Fruit fly (Drosophila melanogaster) whole organism, embryonic: ENCODE data around the gene CG45073.
A peak's percentile ranks its signal among the peaks of the same experiment; 100 is the strongest.

Source experiments
- BtbVII ChIP-seq: fragments of 200-800 bp; sonication (Bioruptor generic); optimal IDR thresholded peaks from 3 replicates; lab custom pipeline; 2017; ENCODE audit warnings: missing biosample characterization, mild to moderate bottlenecking, missing genetic modification characterization
- CG1024 ChIP-seq: fragments of 200-800 bp; sonication (Bioruptor generic); IDR thresholded peaks from 2 replicates; pipeline ENCODE4 v1.3.6; 2022; ENCODE audit warnings: missing biosample characterization, missing genetic modification characterization
- CG14965 ChIP-seq: fragments of 200-800 bp; sonication (Bioruptor generic); optimal IDR thresholded peaks from 2 replicates; lab custom pipeline; 2016; ENCODE audit warnings: missing biosample characterization, missing genetic modification characterization, borderline replicate concordance
- CG15601 ChIP-seq: fragments of 200-800 bp; sonication (Bioruptor generic); optimal IDR thresholded peaks from 3 replicates; lab custom pipeline; 2019; ENCODE audit warnings: missing biosample characterization, mild to moderate bottlenecking, missing genetic modification characterization, moderate library complexity
- CG17328 ChIP-seq: fragments of 200-800 bp; sonication (Bioruptor generic); IDR thresholded peaks from 2 replicates; pipeline ENCODE4 v1.3.6; 2022; ENCODE audit warnings: missing biosample characterization, missing genetic modification characterization
- CG17802 ChIP-seq: fragments of 200-800 bp; sonication (Bioruptor generic); optimal IDR thresholded peaks from 2 replicates; lab custom pipeline; 2018; ENCODE audit warnings: missing biosample characterization, mild to moderate bottlenecking, missing genetic modification characterization, moderate library complexity
- CG18262 ChIP-seq: fragments of 200-800 bp; optimal IDR thresholded peaks from 3 replicates; lab custom pipeline; 2019; ENCODE audit warnings: missing biosample characterization, mild to moderate bottlenecking, missing genetic modification characterization, moderate library complexity
- CG18599 ChIP-seq: fragments of 200-800 bp; sonication (Bioruptor generic); optimal IDR thresholded peaks from 3 replicates; lab custom pipeline; 2017; ENCODE audit warnings: missing biosample characterization, missing genetic modification characterization, mild to moderate bottlenecking, moderate library complexity, missing genetic modification reagents
- CG4404 ChIP-seq: fragments of 200-800 bp; sonication (Bioruptor generic); IDR thresholded peaks from 2 replicates; pipeline ENCODE4 v1.3.6; 2022; ENCODE audit warnings: missing biosample characterization, missing genetic modification characterization
- CG6683 ChIP-seq: fragments of 200-800 bp; sonication (Bioruptor generic); optimal IDR thresholded peaks from 2 replicates; lab custom pipeline; 2017; ENCODE audit warnings: missing biosample characterization, mild to moderate bottlenecking, missing genetic modification characterization, missing genetic modification reagents
- CG6813 ChIP-seq: fragments of 200-800 bp; sonication (Bioruptor generic); optimal IDR thresholded peaks from 2 replicates; lab custom pipeline; 2017; ENCODE audit warnings: missing biosample characterization, missing genetic modification characterization, mild to moderate bottlenecking, moderate library complexity, missing genetic modification reagents
- CG7556 ChIP-seq: fragments of 200-800 bp; sonication (Bioruptor generic); optimal IDR thresholded peaks from 2 replicates; lab custom pipeline; 2017; ENCODE audit warnings: missing biosample characterization, mild to moderate bottlenecking, missing genetic modification characterization
- CG7928 ChIP-seq: fragments of 200-800 bp; sonication (Bioruptor generic); optimal IDR thresholded peaks from 2 replicates; lab custom pipeline; 2017; ENCODE audit warnings: missing biosample characterization, mild to moderate bottlenecking, missing genetic modification characterization
- CG7963 ChIP-seq: fragments of 200-800 bp; sonication (Bioruptor generic); IDR thresholded peaks from 3 replicates; pipeline ENCODE4 v1.3.6; 2022; ENCODE audit warnings: missing biosample characterization, missing genetic modification characterization; ENCODE audit not compliant: partially characterized antibody
- CG8359 ChIP-seq: fragments of 200-800 bp; sonication (Bioruptor generic); optimal IDR thresholded peaks from 2 replicates; lab custom pipeline; 2017; ENCODE audit warnings: missing biosample characterization, mild to moderate bottlenecking, missing genetic modification characterization, borderline replicate concordance
- CTCF ChIP-seq: fragments of 200-800 bp; sonication (Bioruptor generic); optimal IDR thresholded peaks from 2 replicates; lab custom pipeline; 2017; ENCODE audit warnings: missing biosample characterization, mild to moderate bottlenecking, missing genetic modification characterization, moderate library complexity
- Fer1 ChIP-seq: fragments of 200-800 bp; sonication (Bioruptor generic); optimal IDR thresholded peaks from 2 replicates; lab custom pipeline; 2017; ENCODE audit warnings: missing biosample characterization, mild to moderate bottlenecking, missing genetic modification characterization
- GATAe ChIP-seq: fragments of 200-800 bp; sonication (Bioruptor generic); conservative IDR thresholded peaks from 2 replicates; pipeline ENCODE4 v1.3.6; 2022; ENCODE audit warnings: missing biosample characterization, missing genetic modification characterization
- Gsc ChIP-seq: fragments of 200-800 bp; sonication (Bioruptor generic); IDR thresholded peaks from 2 replicates; pipeline ENCODE4 v1.3.6; 2022; ENCODE audit warnings: missing biosample characterization, missing genetic modification characterization
- Gug ChIP-seq: fragments of 200-800 bp; sonication (Bioruptor generic); IDR thresholded peaks from 4 replicates; pipeline ENCODE4 v1.3.6; 2022; ENCODE audit warnings: missing biosample characterization, missing genetic modification characterization
- Hsf ChIP-seq: fragments of 200-800 bp; sonication (Bioruptor generic); optimal IDR thresholded peaks from 3 replicates; lab custom pipeline; 2016; ENCODE audit warnings: missing biosample characterization, missing genetic modification characterization
- NFAT ChIP-seq: fragments of 200-800 bp; sonication (Bioruptor generic); IDR thresholded peaks from 2 replicates; pipeline ENCODE4 v1.3.6; 2022; ENCODE audit warnings: missing biosample characterization, missing genetic modification characterization
- Optix ChIP-seq: fragments of 200-800 bp; sonication (Bioruptor generic); IDR thresholded peaks from 3 replicates; pipeline ENCODE4 v1.3.6; 2022; ENCODE audit warnings: missing biosample characterization, missing genetic modification characterization
- Poxn ChIP-seq: fragments of 200-800 bp; sonication (Bioruptor generic); IDR thresholded peaks from 2 replicates; pipeline ENCODE4 v1.3.6; 2022; ENCODE audit warnings: missing biosample characterization, missing genetic modification characterization
- Ssrp ChIP-seq: fragments of 200-800 bp; sonication (Bioruptor generic); optimal IDR thresholded peaks from 2 replicates; lab custom pipeline; 2018; ENCODE audit warnings: missing biosample characterization, mild to moderate bottlenecking, missing genetic modification characterization, moderate library complexity
- Stat92E ChIP-seq, 3 experiments: fragments of >200 bp in 2 of 3; fragments of 200-800 bp in 1 of 3; sonication (Bioruptor generic) in 1 of 3; optimal IDR thresholded peaks; 2 replicates each; lab custom pipeline; 2017 to 2019; ENCODE audit warnings: missing biosample characterization in 3 of 3, missing genetic modification characterization in 3 of 3, mild to moderate bottlenecking in 1 of 3, moderate library complexity in 1 of 3
- ara ChIP-seq: fragments of 200-800 bp; sonication (Bioruptor generic); IDR thresholded peaks from 2 replicates; pipeline ENCODE4 v1.3.6; 2022; ENCODE audit warnings: missing biosample characterization, missing genetic modification characterization
- bigmax ChIP-seq: fragments of 200-800 bp; sonication (Bioruptor generic); optimal IDR thresholded peaks from 2 replicates; lab custom pipeline; 2018; ENCODE audit warnings: missing biosample characterization, mild to moderate bottlenecking, missing genetic modification characterization
- crp ChIP-seq, 2 experiments: fragments of 200-800 bp; sonication (Bioruptor generic); optimal IDR thresholded peaks; 2 replicates in 1 of 2; 3 replicates in 1 of 2; lab custom pipeline; 2017; ENCODE audit warnings: missing biosample characterization in 2 of 2, missing genetic modification characterization in 2 of 2, mild to moderate bottlenecking in 1 of 2, moderate library complexity in 1 of 2
- dati ChIP-seq: fragments of 200-800 bp; sonication (Bioruptor generic); IDR thresholded peaks from 2 replicates; pipeline ENCODE4 v1.3.6; 2022; ENCODE audit warnings: missing biosample characterization, missing genetic modification characterization
- fd3F ChIP-seq: fragments of 200-800 bp; sonication (Bioruptor generic); optimal IDR thresholded peaks from 2 replicates; lab custom pipeline; 2018; ENCODE audit warnings: missing biosample characterization, mild to moderate bottlenecking, missing genetic modification characterization, moderate library complexity
- fd96Cb ChIP-seq: fragments of 200-800 bp; sonication (Bioruptor generic); optimal IDR thresholded peaks from 2 replicates; lab custom pipeline; 2018; ENCODE audit warnings: missing biosample characterization, mild to moderate bottlenecking, missing genetic modification characterization, moderate library complexity
- gcm ChIP-seq: fragments of 200-800 bp; sonication (Bioruptor generic); optimal IDR thresholded peaks from 2 replicates; lab custom pipeline; 2019; ENCODE audit warnings: missing biosample characterization, mild to moderate bottlenecking, missing genetic modification characterization, moderate library complexity
- gsb ChIP-seq: fragments of 200-800 bp; sonication (Bioruptor generic); IDR thresholded peaks from 2 replicates; pipeline ENCODE4 v1.3.6; 2022; ENCODE audit warnings: missing biosample characterization, missing genetic modification characterization
- ham ChIP-seq: fragments of 200-800 bp; sonication (Bioruptor generic); IDR thresholded peaks from 2 replicates; pipeline ENCODE4 v1.3.6; 2022; ENCODE audit warnings: missing biosample characterization, missing genetic modification characterization
- kah ChIP-seq: fragments of 200-800 bp; sonication (Bioruptor generic); optimal IDR thresholded peaks from 2 replicates; lab custom pipeline; 2018; ENCODE audit warnings: missing biosample characterization, mild to moderate bottlenecking, missing genetic modification characterization
- lmd ChIP-seq: fragments of 200-800 bp; sonication (Bioruptor generic); IDR thresholded peaks from 2 replicates; pipeline ENCODE4 v1.3.6; 2022; ENCODE audit warnings: missing biosample characterization, missing genetic modification characterization
- lola ChIP-seq, 3 experiments: fragments of >200 bp in 2 of 3; fragments of 200-800 bp in 1 of 3; sonication (Bioruptor generic) in 1 of 3; optimal IDR thresholded peaks; 2 replicates each; lab custom pipeline; 2017 to 2019; ENCODE audit warnings: missing biosample characterization in 3 of 3, missing genetic modification characterization in 3 of 3, mild to moderate bottlenecking in 1 of 3, moderate library complexity in 1 of 3
- pan ChIP-seq, 4 experiments: fragments of >200 bp in 3 of 4; fragments of 200-800 bp in 1 of 4; sonication (Bioruptor generic) in 1 of 4; optimal IDR thresholded peaks in 3 of 4; IDR thresholded peaks in 1 of 4; 2 replicates each; pipeline versions ENCODE4 v1.3.6 to Lab custom; 2017 to 2022; ENCODE audit warnings: missing biosample characterization in 2 of 4, missing genetic modification characterization in 2 of 4, mixed read lengths in 1 of 4
- pb ChIP-seq: fragments of 200-800 bp; sonication (Bioruptor generic); optimal IDR thresholded peaks from 3 replicates; lab custom pipeline; 2016; ENCODE audit warnings: missing biosample characterization, missing genetic modification characterization
- sens-2 ChIP-seq: fragments of 200-800 bp; sonication (Bioruptor generic); IDR thresholded peaks from 2 replicates; pipeline ENCODE4 v1.3.6; 2022; ENCODE audit warnings: missing biosample characterization, missing genetic modification characterization
- sisA ChIP-seq: fragments of 200-800 bp; sonication (Bioruptor generic); IDR thresholded peaks from 2 replicates; pipeline ENCODE4 v1.3.6; 2022; ENCODE audit warnings: missing biosample characterization, missing genetic modification characterization
- slbo ChIP-seq: fragments of 200-800 bp; sonication (Bioruptor generic); IDR thresholded peaks from 2 replicates; pipeline ENCODE4 v1.3.6; 2022; ENCODE audit warnings: missing biosample characterization, missing genetic modification characterization
- tna ChIP-seq: fragments of 200-800 bp; sonication (Bioruptor generic); IDR thresholded peaks from 2 replicates; pipeline ENCODE4 v1.3.6; 2022; ENCODE audit warnings: missing biosample characterization, missing genetic modification characterization; ENCODE audit not compliant: partially characterized antibody
- toy ChIP-seq: fragments of 200-800 bp; sonication (Bioruptor generic); IDR thresholded peaks from 2 replicates; pipeline ENCODE4 v1.3.6; 2022; ENCODE audit warnings: missing biosample characterization, missing genetic modification characterization
- trem ChIP-seq: fragments of 200-800 bp; optimal IDR thresholded peaks from 3 replicates; lab custom pipeline; 2019; ENCODE audit warnings: missing biosample characterization, mild to moderate bottlenecking, missing genetic modification characterization, moderate library complexity

The CG45073 gene

dm6 chr3R:30170671-30171667 lies 46.4 kb upstream of the CG45073 start, which contains the start of gene Rsod (continued):
- peak; percentile 38 for TF ChIP-seq CG17802 (tag; lab: Kevin White, UChicago)
- peak; percentile 48; the same call in 1 of the 2 replicates for TF ChIP-seq slbo (GFP tag; lab: Robert Waterston, UW)
- TF ChIP-seq lmd: peak; percentile 75
- TF ChIP-seq Hsf (GFP tag; lab: Kevin White, UChicago): peak; percentile 47
- no peak for TF ChIP-seq dati (GFP tag; lab: Robert Waterston, UW)
- TF ChIP-seq lola (GFP tag; optimal IDR thresholded peaks at IDR 0.05; lab: Kevin White, UChicago): peak in 1 of 3 experiments; percentile 43
- peak; percentile 60 for TF ChIP-seq toy (GFP tag; lab: Robert Waterston, UW)
- no peak for TF ChIP-seq pb (GFP tag; lab: Kevin White, UChicago)
- peak; percentile 78 for TF ChIP-seq CG17328 (GFP tag; lab: Robert Waterston, UW)
- no peak for TF ChIP-seq fd3F (GFP tag; lab: Kevin White, UChicago)
- TF ChIP-seq ham: no peak
- no peak for TF ChIP-seq CG14965 (GFP tag; lab: Kevin White, UChicago)
- TF ChIP-seq tna (GFP tag; lab: Robert Waterston, UW): no peak
- TF ChIP-seq CG18599 (GFP tag; lab: Kevin White, UChicago): peak; percentile 20
- no peak for TF ChIP-seq CG7963 (GFP tag; lab: Robert Waterston, UW)
- no peak for TF ChIP-seq CG6683 (GFP tag; lab: Kevin White, UChicago)
- TF ChIP-seq Gsc (GFP tag; lab: Robert Waterston, UW): 0 out of 2 replicates have a peak, but pooled peaks have one; percentile 21
- no peak for TF ChIP-seq Poxn (GFP tag; lab: Robert Waterston, UW)
- TF ChIP-seq CG7928: no peak
- no peak for TF ChIP-seq bigmax (GFP tag; lab: Kevin White, UChicago)
- peak; percentile 14 for TF ChIP-seq gcm (GFP tag; lab: Kevin White, UChicago)
- peak; percentile 10 for TF ChIP-seq BtbVII (GFP tag; lab: Kevin White, UChicago)
- no peak for TF ChIP-seq pan (optimal IDR thresholded peaks at IDR 0.05; lab: Kevin White, UChicago)
- TF ChIP-seq pan (GFP tag; optimal IDR thresholded peaks at IDR 0.05 in 1 of 2, IDR thresholded peaks at IDR 0.05 in 1 of 2): peak in 1 of 2 experiments; percentile 86
- TF ChIP-seq CG8359 (GFP tag; lab: Kevin White, UChicago): peak; percentile 25
- peak; percentile 37 for TF ChIP-seq trem (tag; lab: Kevin White, UChicago)
- no peak for TF ChIP-seq Fer1
- peak; percentile 64 for TF ChIP-seq fd96Cb
- TF ChIP-seq CG4404 (GFP tag; lab: Robert Waterston, UW): no peak
- peak; percentile 55; the same call in 1 of the 2 replicates for TF ChIP-seq gsb (GFP tag; lab: Robert Waterston, UW)
- peak; percentile 66 for TF ChIP-seq NFAT
- peak in 1 of 2 experiments; percentile 25 for TF ChIP-seq crp (GFP tag; optimal IDR thresholded peaks at IDR 0.05; lab: Kevin White, UChicago)
- TF ChIP-seq sisA (GFP tag; lab: Robert Waterston, UW): peak; percentile 74
- TF ChIP-seq CG6813 (GFP tag; lab: Kevin White, UChicago): no peak
- TF ChIP-seq CG15601 (tag; lab: Kevin White, UChicago): peak; percentile 62
- TF ChIP-seq CTCF: no peak
- peak; percentile 76 for TF ChIP-seq ara
- TF ChIP-seq Gug (GFP tag; lab: Robert Waterston, UW): peak; percentile 51; the same call in 2 of the 4 replicates
- peak; percentile 68 for TF ChIP-seq CG18262 (tag; lab: Kevin White, UChicago)
- TF ChIP-seq sens-2: peak; percentile 66
- TF ChIP-seq CG1024 (GFP tag; lab: Robert Waterston, UW): peak; percentile 35; the same call in 1 of the 2 replicates
- TF ChIP-seq GATAe (GFP tag; lab: Robert Waterston, UW): no peak
- TF ChIP-seq Ssrp (tag; lab: Kevin White, UChicago): peak; percentile 50
- TF ChIP-seq Stat92E (GFP tag; optimal IDR thresholded peaks at IDR 0.05; lab: Kevin White, UChicago): peak in 1 of 3 experiments; percentile 73
- peak; percentile 56 for TF ChIP-seq Optix
- TF ChIP-seq CG7556 (GFP tag; lab: Kevin White, UChicago): peak; percentile 15
- TF ChIP-seq kah: no peak
